Fruit fly (Drosophila melanogaster) whole organism, adult: ENCODE results near the gene Ctns.
A peak's percentile ranks its signal among the peaks of the same experiment; 100 is the strongest.

ENCODE experiments used
- CG11617 ChIP-seq: fragments of 200-800 bp; sonication (Bioruptor generic); optimal IDR thresholded peaks from 2 replicates; lab custom pipeline; 2017; ENCODE audit warnings: mild to moderate bottlenecking, missing biosample characterization, missing genetic modification reagents, missing genetic modification characterization
- CG12768 ChIP-seq: fragments of 200-800 bp; sonication (Bioruptor generic); optimal IDR thresholded peaks from 2 replicates; lab custom pipeline; 2017; ENCODE audit warnings: missing biosample characterization, missing genetic modification characterization, mild to moderate bottlenecking, moderate library complexity, missing genetic modification reagents
- CG14711 ChIP-seq: fragments of 200-800 bp; sonication (Bioruptor generic); optimal IDR thresholded peaks from 2 replicates; lab custom pipeline; 2018; ENCODE audit warnings: missing biosample characterization, mild to moderate bottlenecking, missing genetic modification characterization, moderate library complexity
- CG1620 ChIP-seq: fragments of 200-800 bp; sonication (Bioruptor generic); optimal IDR thresholded peaks from 2 replicates; lab custom pipeline; 2016; ENCODE audit warnings: missing biosample characterization, missing genetic modification characterization
- CG33017 ChIP-seq: fragments of 200-800 bp; sonication (Bioruptor generic); optimal IDR thresholded peaks from 2 replicates; lab custom pipeline; 2018; ENCODE audit warnings: missing biosample characterization, mild to moderate bottlenecking, missing genetic modification characterization, moderate library complexity
- CG5204 ChIP-seq: fragments of 200-800 bp; sonication (Bioruptor generic); optimal IDR thresholded peaks from 2 replicates; lab custom pipeline; 2016; ENCODE audit warnings: missing biosample characterization, missing genetic modification characterization
- CG7045 ChIP-seq: fragments of 200-800 bp; sonication (Bioruptor generic); optimal IDR thresholded peaks from 2 replicates; lab custom pipeline; 2017; ENCODE audit warnings: missing biosample characterization, mild to moderate bottlenecking, missing genetic modification characterization
- CG7101 ChIP-seq: fragments of 200-800 bp; sonication (Bioruptor generic); optimal IDR thresholded peaks from 2 replicates; lab custom pipeline; 2018; ENCODE audit warnings: missing biosample characterization, mild to moderate bottlenecking, missing genetic modification characterization, moderate library complexity
- Clk ChIP-seq: fragments of 200-800 bp; sonication (Bioruptor generic); optimal IDR thresholded peaks from 2 replicates; lab custom pipeline; 2017; ENCODE audit warnings: missing biosample characterization, missing genetic modification characterization
- Crg-1 ChIP-seq: fragments of 200-800 bp; sonication (Bioruptor generic); optimal IDR thresholded peaks from 2 replicates; lab custom pipeline; 2016; ENCODE audit warnings: missing biosample characterization, missing genetic modification characterization
- Hr96 ChIP-seq: fragments of 200-800 bp; sonication (Bioruptor generic); optimal IDR thresholded peaks from 2 replicates; lab custom pipeline; 2016; ENCODE audit warnings: missing biosample characterization, missing genetic modification characterization
- Mnt ChIP-seq: fragments of 200-800 bp; sonication (Bioruptor generic); optimal IDR thresholded peaks from 2 replicates; lab custom pipeline; 2016; ENCODE audit warnings: missing biosample characterization, mild to moderate bottlenecking, missing genetic modification characterization
- bab1 ChIP-seq: fragments of 200-800 bp; sonication (Bioruptor generic); optimal IDR thresholded peaks from 3 replicates; lab custom pipeline; 2019; ENCODE audit warnings: missing biosample characterization, mild to moderate bottlenecking, missing genetic modification characterization, moderate library complexity
- cic ChIP-seq: fragments of 200-800 bp; sonication (Bioruptor generic); optimal IDR thresholded peaks from 2 replicates; lab custom pipeline; 2017; ENCODE audit warnings: missing biosample characterization, mild to moderate bottlenecking, missing genetic modification characterization, moderate library complexity
- cnc ChIP-seq, 2 experiments: fragments of >200 bp; optimal IDR thresholded peaks; 2 replicates each; lab custom pipeline; 2017
- kay ChIP-seq: fragments of 200-800 bp; sonication (Bioruptor generic); peaks from one replicate; lab custom pipeline; 2016; ENCODE audit warnings: missing biosample characterization, missing genetic modification characterization, borderline replicate concordance
- ovo ChIP-seq: fragments of 200-800 bp; sonication (Bioruptor generic); optimal IDR thresholded peaks from 2 replicates; lab custom pipeline; 2016; ENCODE audit warnings: missing biosample characterization, missing genetic modification characterization
- pad ChIP-seq: fragments of 200-800 bp; sonication (Bioruptor generic); optimal IDR thresholded peaks from 3 replicates; lab custom pipeline; 2017; ENCODE audit warnings: missing biosample characterization, missing genetic modification characterization, mild to moderate bottlenecking, moderate library complexity, missing genetic modification reagents
- tj ChIP-seq: fragments of 200-800 bp; sonication (Bioruptor generic); optimal IDR thresholded peaks from 3 replicates; lab custom pipeline; 2017; ENCODE audit warnings: missing biosample characterization, mild to moderate bottlenecking, missing genetic modification characterization, moderate library complexity
- toe ChIP-seq: fragments of 200-800 bp; sonication (Bioruptor generic); optimal IDR thresholded peaks from 2 replicates; lab custom pipeline; 2016; ENCODE audit warnings: missing biosample characterization, missing genetic modification characterization

Gene Ctns

DNA sequence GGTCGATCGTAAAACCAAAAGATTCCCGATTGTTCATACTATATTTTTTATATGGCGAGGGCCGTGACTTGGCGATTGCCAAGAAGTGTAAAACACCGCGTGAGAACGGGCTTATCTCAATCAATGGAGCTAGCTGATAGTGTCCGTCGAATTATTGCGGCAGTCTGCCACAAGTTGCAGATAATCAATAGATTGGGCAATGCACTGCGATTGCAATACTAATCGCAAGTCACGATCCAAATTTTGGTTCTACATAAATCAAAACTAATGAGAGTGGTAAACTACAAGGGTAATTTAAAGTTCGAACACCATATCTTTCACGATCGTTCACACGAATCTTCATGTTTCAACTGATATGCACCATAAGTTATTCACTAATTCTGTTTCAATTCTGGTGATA, 2.0 kb downstream of the Ctns start:
- peak; percentile 11 for TF ChIP-seq cic (GFP tag; lab: Kevin White, UChicago)
- TF ChIP-seq Mnt (GFP tag; lab: Kevin White, UChicago), result peak; percentile 11
- TF ChIP-seq CG7045 (GFP tag; lab: Kevin White, UChicago), result no peak
- no peak for TF ChIP-seq CG14711 (tag; lab: Kevin White, UChicago)

DNA sequence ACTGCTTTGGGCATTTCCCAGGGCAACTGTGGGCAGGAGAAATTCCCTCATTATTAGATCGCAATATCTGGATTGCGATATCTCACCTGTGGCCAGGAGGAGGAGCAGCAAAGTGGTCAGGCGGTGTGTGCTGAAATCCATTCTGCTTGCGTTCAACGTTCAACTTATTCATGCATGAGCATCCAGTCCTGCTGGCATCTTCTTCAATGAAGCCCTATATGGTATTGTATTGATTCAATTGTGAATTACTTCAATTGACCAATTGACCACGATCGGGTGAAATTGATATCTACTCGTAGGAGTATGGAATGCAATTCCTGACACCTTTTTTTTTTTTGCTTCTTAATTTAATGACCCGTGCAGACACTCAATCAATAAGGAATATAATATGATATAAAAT, 2.6 kb downstream of the Ctns start:
- TF ChIP-seq Hr96 (GFP tag; lab: Kevin White, UChicago) (no peak), cic (GFP tag; lab: Kevin White, UChicago) (no peak), CG11617 (GFP tag; lab: Kevin White, UChicago) (no peak), toe (GFP tag; lab: Kevin White, UChicago) (no peak), pad (GFP tag; lab: Kevin White, UChicago) (no peak), CG5204 (GFP tag; lab: Kevin White, UChicago) (no peak), CG33017 (tag; lab: Kevin White, UChicago) (no peak), Clk (GFP tag; lab: Kevin White, UChicago) (no peak)

dm6 chr3R:23053936-23054335, 4.8 kb downstream of the Ctns start, which contains the start of gene p53:
p53 (minus strand) TSS chr3R:23054082.
- TF ChIP-seq tj (GFP tag; lab: Kevin White, UChicago) (no peak), toe (GFP tag; lab: Kevin White, UChicago) (peak; percentile 35), Hr96 (GFP tag; lab: Kevin White, UChicago) (peak; percentile 22), ovo (no peak), CG12768 (GFP tag; lab: Kevin White, UChicago) (no peak), cic (GFP tag; lab: Kevin White, UChicago) (no peak), pad (GFP tag; lab: Kevin White, UChicago) (peak; percentile 18), CG14711 (tag; lab: Kevin White, UChicago) (peak; percentile 51), CG5204 (GFP tag; lab: Kevin White, UChicago) (peak; percentile 35), Crg-1 (GFP tag; lab: Kevin White, UChicago) (no peak), Mnt (GFP tag; lab: Kevin White, UChicago) (peak; percentile 7), bab1 (GFP tag; lab: Kevin White, UChicago) (peak; percentile 51), CG33017 (tag; lab: Kevin White, UChicago) (no peak), CG1620 (peak; percentile 23), kay (GFP tag; lab: Kevin White, UChicago) (no peak), CG7101 (peak; percentile 49), Clk (GFP tag; lab: Kevin White, UChicago) (no peak), CG7045 (GFP tag; lab: Kevin White, UChicago) (no peak), CG11617 (GFP tag; lab: Kevin White, UChicago) (peak; percentile 33), cnc (optimal IDR thresholded peaks at IDR 0.05; lab: Kevin White, UChicago) (no peak)

- no peak for TF ChIP-seq tj (GFP tag; lab: Kevin White, UChicago)
- TF ChIP-seq bab1 (GFP tag; lab: Kevin White, UChicago), result no peak
- no peak for TF ChIP-seq pad (GFP tag; lab: Kevin White, UChicago)
- TF ChIP-seq Crg-1 (GFP tag; lab: Kevin White, UChicago), result no peak
- no peak for TF ChIP-seq cic (GFP tag; lab: Kevin White, UChicago)
- no peak for TF ChIP-seq CG5204 (GFP tag; lab: Kevin White, UChicago)
- no peak for TF ChIP-seq CG12768 (GFP tag; lab: Kevin White, UChicago)
- no peak for TF ChIP-seq CG7045 (GFP tag; lab: Kevin White, UChicago)
- no peak for TF ChIP-seq CG7101
- no peak for TF ChIP-seq CG11617 (GFP tag; lab: Kevin White, UChicago)
- no peak for TF ChIP-seq CG33017 (tag; lab: Kevin White, UChicago)
- TF ChIP-seq Mnt (GFP tag; lab: Kevin White, UChicago), result no peak
- TF ChIP-seq toe (GFP tag; lab: Kevin White, UChicago), result no peak
- no peak for TF ChIP-seq CG1620
- no peak for TF ChIP-seq cnc (optimal IDR thresholded peaks at IDR 0.05; lab: Kevin White, UChicago)
- TF ChIP-seq CG14711 (tag; lab: Kevin White, UChicago), result no peak
- no peak for TF ChIP-seq kay (GFP tag; lab: Kevin White, UChicago)
- TF ChIP-seq ovo, result no peak
- TF ChIP-seq Hr96 (GFP tag; lab: Kevin White, UChicago), result no peak
- TF ChIP-seq Clk (GFP tag; lab: Kevin White, UChicago), result no peak
Observed at dm6 chr3R:23053135-23053730, 5.5 kb downstream of the Ctns start.

dm6 chr3R:23051639-23052125, 7.1 kb downstream of the Ctns start, which contains the start of gene Gr94a:
Gr94a (plus strand) TSS chr3R:23051689.
- TF ChIP-seq CG33017 (tag; lab: Kevin White, UChicago), result no peak
- no peak for TF ChIP-seq Mnt (GFP tag; lab: Kevin White, UChicago)

DNA sequence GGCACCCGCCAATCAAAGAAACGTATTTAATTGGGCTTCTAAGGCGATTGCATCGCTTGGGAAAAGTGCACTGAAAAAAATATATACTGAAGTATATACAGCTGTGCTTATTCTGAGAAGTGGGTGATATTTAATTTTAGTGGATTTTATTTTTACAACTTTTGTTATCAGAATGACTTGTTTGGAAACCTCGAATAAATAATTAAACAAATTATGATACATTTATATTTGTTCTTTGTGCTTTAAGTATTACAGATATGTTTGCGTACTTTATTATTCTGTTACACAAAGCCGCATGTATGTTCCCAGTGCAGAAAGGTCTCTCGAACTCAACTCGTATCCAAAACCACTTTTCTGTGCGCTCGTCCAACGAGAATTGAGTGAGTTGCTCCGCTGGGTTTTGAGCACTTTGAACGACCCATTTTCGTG, 10.1 kb downstream of the Ctns start:
- no peak for TF ChIP-seq tj (GFP tag; lab: Kevin White, UChicago)
- peak; percentile 44 for TF ChIP-seq Hr96 (GFP tag; lab: Kevin White, UChicago)
- no peak for TF ChIP-seq kay (GFP tag; lab: Kevin White, UChicago)
- TF ChIP-seq cic (GFP tag; lab: Kevin White, UChicago), result no peak
- TF ChIP-seq toe (GFP tag; lab: Kevin White, UChicago), result peak; percentile 49
- peak; percentile 30 for TF ChIP-seq CG14711 (tag; lab: Kevin White, UChicago)
- no peak for TF ChIP-seq cnc (optimal IDR thresholded peaks at IDR 0.05; lab: Kevin White, UChicago)
- no peak for TF ChIP-seq Mnt (GFP tag; lab: Kevin White, UChicago)
- peak; percentile 44 for TF ChIP-seq CG12768 (GFP tag; lab: Kevin White, UChicago)
- TF ChIP-seq Clk (GFP tag; lab: Kevin White, UChicago), result no peak
- peak; percentile 64 for TF ChIP-seq CG7045 (GFP tag; lab: Kevin White, UChicago)
- peak; percentile 63 for TF ChIP-seq CG7101
- peak; percentile 54 for TF ChIP-seq CG33017 (tag; lab: Kevin White, UChicago)
- TF ChIP-seq ovo, result no peak
- TF ChIP-seq Crg-1 (GFP tag; lab: Kevin White, UChicago), result no peak
- TF ChIP-seq pad (GFP tag; lab: Kevin White, UChicago), result no peak
- peak; percentile 51 for TF ChIP-seq CG11617 (GFP tag; lab: Kevin White, UChicago)
- TF ChIP-seq bab1 (GFP tag; lab: Kevin White, UChicago), result peak; percentile 11
- no peak for TF ChIP-seq CG1620
- peak; percentile 63 for TF ChIP-seq CG5204 (GFP tag; lab: Kevin White, UChicago)
